Worm (Caenorhabditis elegans): ENCODE data around the gene C25F9.14.
A peak's percentile ranks its signal among the peaks of the same experiment; 100 is the strongest.

- TF ChIP-seq madf-5 (GFP tag; IDR thresholded peaks at IDR 0.05): no peak
- no peak for TF ChIP-seq egl-27 (tag; optimal IDR thresholded peaks at IDR 0.05)
- TF ChIP-seq pha-4 (GFP tag; IDR thresholded peaks at IDR 0.05): no peak
- no peak for TF ChIP-seq pha-4 (tag; optimal IDR thresholded peaks at IDR 0.05)
- TF ChIP-seq ceh-28 (tag; optimal IDR thresholded peaks at IDR 0.05): no peak
- TF ChIP-seq unc-39 (tag; optimal IDR thresholded peaks at IDR 0.05): no peak
- no peak for TF ChIP-seq nhr-102 (tag; optimal IDR thresholded peaks at IDR 0.05)
- no peak for TF ChIP-seq ama-1 (optimal IDR thresholded peaks at IDR 0.05)
- TF ChIP-seq ceh-32 (tag; optimal IDR thresholded peaks at IDR 0.05; ENCODE audit: poor library complexity): no peak
- no peak for TF ChIP-seq ceh-82 (tag; optimal IDR thresholded peaks at IDR 0.05)
- no peak for TF ChIP-seq fos-1 (tag; optimal IDR thresholded peaks at IDR 0.05)
- TF ChIP-seq rbr-2 (tag; optimal IDR thresholded peaks at IDR 0.05): no peak
- peak; percentile 20 for TF ChIP-seq hlh-30 (tag; optimal IDR thresholded peaks at IDR 0.05; ENCODE audit: insufficient read depth)
Observed at ce11 chrV:19436307-19436706, at the start of gene C25F9.14.
